Worm (Caenorhabditis elegans) whole organism, mixed stage, embryonic: Measurements from ENCODE around the gene F08F1.3.

Experiments used
- ceh-39 ChIP-seq: fragments of 150-350 bp; optimal IDR thresholded peaks from 2 replicates; lab custom pipeline; 2014; ENCODE audit warnings: missing biosample characterization, missing genetic modification characterization
- lsy-2 ChIP-seq: fragments of 150-350 bp; optimal IDR thresholded peaks from 2 replicates; lab custom pipeline; 2014; ENCODE audit warnings: missing biosample characterization, missing genetic modification characterization
- nhr-12 ChIP-seq: fragments of 150-350 bp; optimal IDR thresholded peaks from 2 replicates; lab custom pipeline; 2014; ENCODE audit warnings: missing biosample characterization, missing genetic modification characterization
- nhr-28 ChIP-seq: fragments of 150-350 bp; optimal IDR thresholded peaks from 2 replicates; lab custom pipeline; 2014; ENCODE audit warnings: missing biosample characterization, missing genetic modification characterization
- snpc-4 ChIP-seq: fragments of 150-350 bp; optimal IDR thresholded peaks from 2 replicates; lab custom pipeline; 2014; ENCODE audit warnings: missing biosample characterization, missing genetic modification characterization
- tbx-8 ChIP-seq: fragments of 200-800 bp; sonication (Bioruptor generic); optimal IDR thresholded peaks from 2 replicates; lab custom pipeline; 2018; ENCODE audit warnings: mild to moderate bottlenecking, missing genetic modification characterization, moderate library complexity, missing compliant biosample characterization
- unc-62 ChIP-seq: fragments of 150-350 bp; optimal IDR thresholded peaks from 2 replicates; lab custom pipeline; 2014; ENCODE audit warnings: missing biosample characterization, missing genetic modification reagents, missing genetic modification characterization
- ztf-11 ChIP-seq: fragments of 150-350 bp; optimal IDR thresholded peaks from 2 replicates; lab custom pipeline; 2014; ENCODE audit warnings: missing biosample characterization, missing genetic modification characterization

- TF ChIP-seq snpc-4 (tag; lab: Kevin White, UChicago) = no peak
- no peak for TF ChIP-seq tbx-8 (GFP tag; lab: Kevin White, UChicago)
- TF ChIP-seq nhr-28 (tag; lab: Kevin White, UChicago) = no peak
- TF ChIP-seq lsy-2 (tag; lab: Kevin White, UChicago) = no peak
- no peak for TF ChIP-seq nhr-12 (tag; lab: Kevin White, UChicago)
- no peak for TF ChIP-seq ceh-39 (tag; lab: Kevin White, UChicago)
- no peak for TF ChIP-seq ztf-11 (tag; lab: Kevin White, UChicago)
- no peak for TF ChIP-seq unc-62 (GFP tag; lab: Kevin White, UChicago)
Measured at ce11 chrX:8424286-8424685, 4.4 kb upstream of the F08F1.3 start.
